Fruit fly (Drosophila melanogaster) whole organism, embryonic: ENCODE measurements around the gene Ypel.

Source experiments
- Adf1 ChIP-seq: fragments of 200-800 bp; sonication (Bioruptor generic); IDR thresholded peaks from 2 replicates; pipeline ENCODE4 v1.3.6; 2022; ENCODE audit warnings: missing biosample characterization, missing genetic modification characterization
- Awh ChIP-seq: fragments of 200-800 bp; sonication (Bioruptor generic); IDR thresholded peaks from 2 replicates; pipeline ENCODE4, ENCODE4 v1.3.6; 2022; ENCODE audit warnings: missing biosample characterization, missing genetic modification characterization
- CG10321 ChIP-seq: fragments of 200-800 bp; sonication (Bioruptor generic); IDR thresholded peaks from 2 replicates; pipeline ENCODE4 v1.3.6; 2022; ENCODE audit warnings: missing biosample characterization, missing genetic modification characterization
- CG10462 ChIP-seq: fragments of 200-800 bp; sonication (Bioruptor generic); optimal IDR thresholded peaks from 2 replicates; lab custom pipeline; 2016; ENCODE audit warnings: missing biosample characterization, missing genetic modification characterization
- CG10979 ChIP-seq: fragments of 200-800 bp; sonication (Bioruptor generic); optimal IDR thresholded peaks from 2 replicates; lab custom pipeline; 2018; ENCODE audit warnings: missing biosample characterization, mild to moderate bottlenecking, missing genetic modification characterization, moderate library complexity
- CG11093 ChIP-seq: fragments of 200-800 bp; sonication (Bioruptor generic); IDR thresholded peaks from 3 replicates; pipeline ENCODE4 v1.3.6; 2022; ENCODE audit warnings: missing biosample characterization, missing genetic modification characterization
- CG12744 ChIP-seq: fragments of 200-800 bp; sonication (Bioruptor generic); optimal IDR thresholded peaks from 2 replicates; lab custom pipeline; 2016; ENCODE audit warnings: missing biosample characterization, missing genetic modification characterization
- CG14965 ChIP-seq: fragments of 200-800 bp; sonication (Bioruptor generic); optimal IDR thresholded peaks from 2 replicates; lab custom pipeline; 2016; ENCODE audit warnings: missing biosample characterization, missing genetic modification characterization, borderline replicate concordance
- CG1832 ChIP-seq: fragments of 200-800 bp; sonication (Bioruptor generic); optimal IDR thresholded peaks from 2 replicates; lab custom pipeline; 2017; ENCODE audit warnings: missing biosample characterization, mild to moderate bottlenecking, missing genetic modification characterization, inconsistent platforms
- CG18599 ChIP-seq: fragments of 200-800 bp; sonication (Bioruptor generic); optimal IDR thresholded peaks from 3 replicates; lab custom pipeline; 2017; ENCODE audit warnings: missing biosample characterization, missing genetic modification characterization, mild to moderate bottlenecking, moderate library complexity, missing genetic modification reagents
- CG2120 ChIP-seq: fragments of 200-800 bp; sonication (Bioruptor generic); optimal IDR thresholded peaks from 3 replicates; lab custom pipeline; 2016; ENCODE audit warnings: missing biosample characterization, missing genetic modification characterization
- CG2199 ChIP-seq: fragments of 200-800 bp; sonication (Bioruptor generic); IDR thresholded peaks from 3 replicates; pipeline ENCODE4 v1.3.6; 2022; ENCODE audit warnings: missing biosample characterization, missing genetic modification characterization
- CG4617 ChIP-seq: fragments of 200-800 bp; sonication (Bioruptor generic); optimal IDR thresholded peaks from 3 replicates; lab custom pipeline; 2016; ENCODE audit warnings: missing biosample characterization, missing genetic modification characterization, borderline replicate concordance
- CG7271 ChIP-seq: fragments of 200-800 bp; sonication (Bioruptor generic); optimal IDR thresholded peaks from 2 replicates; lab custom pipeline; 2018; ENCODE audit warnings: missing biosample characterization, mild to moderate bottlenecking, missing genetic modification characterization, moderate library complexity
- CG7372 ChIP-seq: fragments of 200-800 bp; sonication (Bioruptor generic); IDR thresholded peaks from 2 replicates; pipeline ENCODE4 v1.3.6; 2022; ENCODE audit warnings: missing biosample characterization, missing genetic modification characterization
- CG7928 ChIP-seq: fragments of 200-800 bp; sonication (Bioruptor generic); optimal IDR thresholded peaks from 2 replicates; lab custom pipeline; 2017; ENCODE audit warnings: missing biosample characterization, mild to moderate bottlenecking, missing genetic modification characterization
- CG8290 ChIP-seq, 3 experiments: fragments of 200-800 bp; sonication (Bioruptor generic); optimal IDR thresholded peaks; 2 replicates each; lab custom pipeline; 2016 to 2019; ENCODE audit warnings: missing biosample characterization in 3 of 3, missing genetic modification characterization in 3 of 3, mild to moderate bottlenecking in 2 of 3, moderate library complexity in 1 of 3
- CG8944 ChIP-seq: fragments of 200-800 bp; sonication (Bioruptor generic); optimal IDR thresholded peaks from 3 replicates; lab custom pipeline; 2016; ENCODE audit warnings: missing biosample characterization, missing genetic modification characterization
- CG9437 ChIP-seq: fragments of 200-800 bp; sonication (Bioruptor generic); optimal IDR thresholded peaks from 2 replicates; lab custom pipeline; 2018; ENCODE audit warnings: missing biosample characterization, mild to moderate bottlenecking, missing genetic modification characterization
- CrebB ChIP-seq: fragments of 200-800 bp; sonication (Bioruptor generic); optimal IDR thresholded peaks from 3 replicates; lab custom pipeline; 2018; ENCODE audit warnings: missing biosample characterization, mild to moderate bottlenecking, missing genetic modification characterization
- Dp ChIP-seq: fragments of 200-800 bp; sonication (Bioruptor generic); optimal IDR thresholded peaks from 2 replicates; lab custom pipeline; 2018; ENCODE audit warnings: missing biosample characterization, mild to moderate bottlenecking, missing genetic modification characterization, moderate library complexity
- Hr51 ChIP-seq, 2 experiments: fragments of 200-800 bp; sonication (Bioruptor generic); optimal IDR thresholded peaks; 2 replicates in 1 of 2; 3 replicates in 1 of 2; lab custom pipeline; 2016 to 2018; ENCODE audit warnings: missing biosample characterization in 2 of 2, missing genetic modification characterization in 2 of 2, mild to moderate bottlenecking in 1 of 2, moderate library complexity in 1 of 2
- Hr78 ChIP-seq, 2 experiments: fragments of 200-800 bp in 1 of 2; fragments of >200 bp in 1 of 2; sonication (Bioruptor generic) in 1 of 2; optimal IDR thresholded peaks; 2 replicates each; lab custom pipeline; 2017 to 2019; ENCODE audit warnings: missing biosample characterization in 2 of 2, missing genetic modification characterization in 2 of 2, mild to moderate bottlenecking in 1 of 2, moderate library complexity in 1 of 2
- MESR4 ChIP-seq: fragments of 200-800 bp; sonication (Bioruptor generic); optimal IDR thresholded peaks from 2 replicates; lab custom pipeline; 2018; ENCODE audit warnings: missing biosample characterization, mild to moderate bottlenecking, missing genetic modification characterization, moderate library complexity
- Med ChIP-seq: fragments of 200-800 bp; sonication (Bioruptor generic); peaks from one replicate; lab custom pipeline; 2016; ENCODE audit warnings: missing biosample characterization, missing genetic modification characterization, mild to moderate bottlenecking, inconsistent platforms, moderate library complexity
- NfI ChIP-seq: fragments of 200-800 bp; sonication (Bioruptor generic); optimal IDR thresholded peaks from 3 replicates; lab custom pipeline; 2018; ENCODE audit warnings: missing biosample characterization, mild to moderate bottlenecking, missing genetic modification characterization, moderate library complexity
- Pdp1 ChIP-seq, 2 experiments: fragments of 200-800 bp; sonication (Bioruptor generic); optimal IDR thresholded peaks; 3 replicates each; lab custom pipeline; 2016; ENCODE audit warnings: missing biosample characterization in 2 of 2, missing genetic modification characterization in 2 of 2, mild to moderate bottlenecking in 1 of 2, moderate library complexity in 1 of 2
- Usf ChIP-seq: fragments of 200-800 bp; sonication (Bioruptor generic); optimal IDR thresholded peaks from 2 replicates; lab custom pipeline; 2017; ENCODE audit warnings: missing genotype, missing biosample characterization, missing genetic modification characterization
- Xrp1 ChIP-seq: fragments of 200-800 bp; sonication (Bioruptor generic); IDR thresholded peaks from 2 replicates; pipeline ENCODE4 v1.3.6; 2022; ENCODE audit warnings: missing biosample characterization, missing genetic modification characterization
- chinmo ChIP-seq: fragments of 200-800 bp; sonication (Bioruptor generic); IDR thresholded peaks from 4 replicates; pipeline ENCODE4 v1.3.6; 2022; ENCODE audit warnings: missing biosample characterization, missing genetic modification characterization; ENCODE audit not compliant: partially characterized antibody
- dmrt99B ChIP-seq: fragments of 200-800 bp; sonication (Bioruptor generic); optimal IDR thresholded peaks from 2 replicates; lab custom pipeline; 2018; ENCODE audit warnings: missing biosample characterization, mild to moderate bottlenecking, missing genetic modification characterization, moderate library complexity
- esg ChIP-seq: fragments of 200-800 bp; sonication (Bioruptor generic); conservative IDR thresholded peaks from 2 replicates; pipeline ENCODE4 v1.3.6; 2022; ENCODE audit warnings: missing biosample characterization, missing genetic modification characterization
- ewg ChIP-seq: fragments of 200-800 bp; sonication (Bioruptor generic); optimal IDR thresholded peaks from 3 replicates; lab custom pipeline; 2017; ENCODE audit warnings: mild to moderate bottlenecking, missing biosample characterization, missing genetic modification reagents, missing genetic modification characterization
- fd102C ChIP-seq: fragments of 200-800 bp; sonication (Bioruptor generic); optimal IDR thresholded peaks from 2 replicates; lab custom pipeline; 2018; ENCODE audit warnings: missing biosample characterization, mild to moderate bottlenecking, missing genetic modification characterization, moderate library complexity
- fd3F ChIP-seq: fragments of 200-800 bp; sonication (Bioruptor generic); optimal IDR thresholded peaks from 2 replicates; lab custom pipeline; 2018; ENCODE audit warnings: missing biosample characterization, mild to moderate bottlenecking, missing genetic modification characterization, moderate library complexity
- gem ChIP-seq: fragments of 200-800 bp; sonication (Bioruptor generic); optimal IDR thresholded peaks from 2 replicates; lab custom pipeline; 2019; ENCODE audit warnings: missing biosample characterization, mild to moderate bottlenecking, missing genetic modification characterization, moderate library complexity
- lbe ChIP-seq: fragments of 200-800 bp; sonication (Bioruptor generic); optimal IDR thresholded peaks from 2 replicates; lab custom pipeline; 2016; ENCODE audit warnings: missing biosample characterization, mild to moderate bottlenecking, missing genetic modification characterization
- mam ChIP-seq: fragments of 200-800 bp; sonication (Bioruptor generic); optimal IDR thresholded peaks from 3 replicates; lab custom pipeline; 2016; ENCODE audit warnings: missing biosample characterization, missing genetic modification characterization
- mld ChIP-seq: fragments of 200-800 bp; sonication (Bioruptor generic); IDR thresholded peaks from 3 replicates; pipeline ENCODE4 v1.3.6; 2022; ENCODE audit warnings: missing biosample characterization, missing genetic modification characterization; ENCODE audit not compliant: partially characterized antibody
- nmo ChIP-seq: fragments of 200-800 bp; sonication (Bioruptor generic); optimal IDR thresholded peaks from 2 replicates; lab custom pipeline; 2018; ENCODE audit warnings: missing biosample characterization, mild to moderate bottlenecking, missing genetic modification characterization, moderate library complexity
- odd ChIP-seq: fragments of 200-800 bp; sonication (Bioruptor generic); optimal IDR thresholded peaks from 2 replicates; lab custom pipeline; 2017; ENCODE audit warnings: missing biosample characterization, mild to moderate bottlenecking, missing genetic modification characterization
- pan ChIP-seq, 4 experiments: fragments of >200 bp in 3 of 4; fragments of 200-800 bp in 1 of 4; sonication (Bioruptor generic) in 1 of 4; optimal IDR thresholded peaks in 3 of 4; IDR thresholded peaks in 1 of 4; 2 replicates each; pipeline versions ENCODE4 v1.3.6 to Lab custom; 2017 to 2022; ENCODE audit warnings: missing biosample characterization in 2 of 4, missing genetic modification characterization in 2 of 4, mixed read lengths in 1 of 4
- pho ChIP-seq: fragments of 200-800 bp; sonication (Bioruptor generic); optimal IDR thresholded peaks from 2 replicates; lab custom pipeline; 2016; ENCODE audit warnings: missing biosample characterization, missing genetic modification characterization
- sima ChIP-seq: fragments of 200-800 bp; sonication (Bioruptor generic); optimal IDR thresholded peaks from 2 replicates; lab custom pipeline; 2016; ENCODE audit warnings: missing biosample characterization, missing genetic modification characterization
- sna ChIP-seq: fragments of 200-800 bp; sonication (Bioruptor generic); IDR thresholded peaks from 2 replicates; pipeline ENCODE4 v1.3.6; 2022; ENCODE audit warnings: missing biosample characterization, missing genetic modification characterization; ENCODE audit not compliant: partially characterized antibody
- zen ChIP-seq: fragments of 200-800 bp; sonication (Bioruptor generic); optimal IDR thresholded peaks from 3 replicates; lab custom pipeline; 2018; ENCODE audit warnings: missing biosample characterization, mild to moderate bottlenecking, missing genetic modification characterization, moderate library complexity

The Ypel gene

dm6 chrX:10243540-10243939 lies 31.4 kb upstream of the Ypel start:
- peak; percentile 39 for TF ChIP-seq Med (GFP tag; lab: Kevin White, UChicago)
- 0 out of 4 replicates have a peak, but pooled peaks have one; percentile 13 for TF ChIP-seq chinmo
- TF ChIP-seq CG7928 (GFP tag; lab: Kevin White, UChicago), result no peak
- TF ChIP-seq sima, result no peak
- peak; percentile 97 for TF ChIP-seq Adf1 (GFP tag; lab: Robert Waterston, UW)
- TF ChIP-seq CG1832, result peak; percentile 14
- TF ChIP-seq sna (GFP tag; lab: Robert Waterston, UW), result peak; percentile 38
- no peak for TF ChIP-seq MESR4 (GFP tag; lab: Kevin White, UChicago)
- no peak for TF ChIP-seq Awh
- TF ChIP-seq Pdp1 (GFP tag; optimal IDR thresholded peaks at IDR 0.05; lab: Kevin White, UChicago), result peak in 1 of 2 experiments; percentile 73
- TF ChIP-seq CG4617 (GFP tag; lab: Kevin White, UChicago), result no peak

dm6 chrX:10242883-10243282 lies 30.7 kb upstream of the Ypel start:
- TF ChIP-seq pan (optimal IDR thresholded peaks at IDR 0.05; lab: Kevin White, UChicago), result no peak
- no peak for TF ChIP-seq pan (GFP tag; optimal IDR thresholded peaks at IDR 0.05 in 1 of 2, IDR thresholded peaks at IDR 0.05 in 1 of 2)
- TF ChIP-seq CG12744 (GFP tag; lab: Kevin White, UChicago), result peak; percentile 56
- peak; percentile 16 for TF ChIP-seq zen
- TF ChIP-seq CG7271 (tag; lab: Kevin White, UChicago), result peak; percentile 38
- no peak for TF ChIP-seq fd3F
- TF ChIP-seq CG9437 (GFP tag; lab: Kevin White, UChicago), result peak; percentile 60
- peak in 1 of 2 experiments; percentile 19 for TF ChIP-seq Pdp1 (GFP tag; optimal IDR thresholded peaks at IDR 0.05; lab: Kevin White, UChicago)
- 0 out of 2 replicates have a peak, but pooled peaks have one; percentile 11 for TF ChIP-seq Xrp1 (GFP tag; lab: Robert Waterston, UW)
- TF ChIP-seq CG7372 (GFP tag; lab: Robert Waterston, UW), result peak; percentile 93
- TF ChIP-seq CG18599 (GFP tag; lab: Kevin White, UChicago), result no peak
- TF ChIP-seq CG8290 (GFP tag; optimal IDR thresholded peaks at IDR 0.05; lab: Kevin White, UChicago), result no peak
- no peak for TF ChIP-seq CG8290 (tag; optimal IDR thresholded peaks at IDR 0.05; lab: Kevin White, UChicago)
- TF ChIP-seq fd102C (GFP tag; lab: Kevin White, UChicago), result peak; percentile 56
- TF ChIP-seq CG10979 (tag; lab: Kevin White, UChicago), result peak; percentile 54

dm6 chrX:10241919-10242318 lies 29.7 kb upstream of the Ypel start:
- TF ChIP-seq CG2199 (GFP tag; lab: Robert Waterston, UW) (no peak), mld (GFP tag; lab: Robert Waterston, UW) (no peak), esg (GFP tag; lab: Robert Waterston, UW) (no peak), mam (GFP tag; lab: Kevin White, UChicago) (no peak), dmrt99B (tag; lab: Kevin White, UChicago) (peak; percentile 45), Hr51 (GFP tag; optimal IDR thresholded peaks at IDR 0.05; lab: Kevin White, UChicago) (peak in 1 of 2 experiments; percentile 18), lbe (GFP tag; lab: Kevin White, UChicago) (no peak), CG2120 (GFP tag; lab: Kevin White, UChicago) (peak; percentile 23), NfI (GFP tag; lab: Kevin White, UChicago) (no peak), CG8944 (GFP tag; lab: Kevin White, UChicago) (no peak), Usf (GFP tag; lab: Kevin White, UChicago) (no peak), CrebB (no peak), Hr78 (GFP tag; optimal IDR thresholded peaks at IDR 0.05; lab: Kevin White, UChicago) (no peak), CG14965 (GFP tag; lab: Kevin White, UChicago) (no peak), CG10462 (GFP tag; lab: Kevin White, UChicago) (no peak), Dp (no peak), nmo (GFP tag; lab: Kevin White, UChicago) (no peak), CG10321 (GFP tag; lab: Robert Waterston, UW) (no peak), gem (tag; lab: Kevin White, UChicago) (peak; percentile 36), CG11093 (GFP tag; lab: Robert Waterston, UW) (no peak), ewg (no peak), pho (GFP tag; lab: Kevin White, UChicago) (no peak), odd (GFP tag; lab: Kevin White, UChicago) (no peak)
